Worm (Caenorhabditis elegans): ENCODE data around the gene csp-2.

Gene csp-2

ce11 chrIV:6307439-6307838 lies at the start of gene csp-2:
Gene csp-2 (plus strand): TSS chrIV:6307739.
- TF ChIP-seq aly-2 (tag; optimal IDR thresholded peaks at IDR 0.05) (no peak), fos-1 (tag; optimal IDR thresholded peaks at IDR 0.05) (no peak), gmeb-1 (tag; optimal IDR thresholded peaks at IDR 0.05) (no peak), ztf-4 (tag; optimal IDR thresholded peaks at IDR 0.05) (no peak), nhr-21 (tag; optimal IDR thresholded peaks at IDR 0.05) (no peak), peb-1 (tag; optimal IDR thresholded peaks at IDR 0.05) (no peak), unc-39 (tag; optimal IDR thresholded peaks at IDR 0.05) (no peak), sma-3 (GFP tag; optimal IDR thresholded peaks at IDR 0.05) (no peak)

DNA sequence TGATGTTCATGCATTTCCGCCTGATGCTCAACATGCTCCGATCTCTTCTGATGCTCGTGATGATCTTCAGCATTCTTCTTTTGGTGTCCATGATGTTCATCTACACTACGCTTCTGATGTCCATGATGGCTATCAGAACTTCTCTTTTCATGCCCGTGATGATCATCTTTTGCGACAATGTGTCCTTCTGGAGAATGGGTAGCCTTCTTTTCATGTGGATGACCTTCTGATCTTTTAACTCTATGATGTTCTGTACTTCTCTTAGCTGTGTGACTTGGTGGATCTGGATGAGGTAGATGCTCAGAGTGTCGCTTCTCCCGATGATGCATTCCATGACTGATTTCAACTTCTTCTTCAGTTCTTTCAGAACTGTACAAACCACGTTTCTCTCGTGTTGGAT lies 48.6 kb upstream of the csp-2 start:
- no peak for TF ChIP-seq aly-2 (tag; optimal IDR thresholded peaks at IDR 0.05)
- no peak for TF ChIP-seq R02D3.7 (tag; optimal IDR thresholded peaks at IDR 0.05)
- TF ChIP-seq ztf-4 (tag; optimal IDR thresholded peaks at IDR 0.05), result no peak
- no peak for TF ChIP-seq ztf-1 (GFP tag; conservative IDR thresholded peaks at IDR 0.05)
- no peak for TF ChIP-seq ztf-11 (tag; optimal IDR thresholded peaks at IDR 0.05)
- no peak for TF ChIP-seq mdl-1 (tag; optimal IDR thresholded peaks at IDR 0.05)
- no peak for TF ChIP-seq lin-39 (tag; optimal IDR thresholded peaks at IDR 0.05)
- TF ChIP-seq nhr-25 (tag; optimal IDR thresholded peaks at IDR 0.05), result no peak
- no peak for TF ChIP-seq lin-13 (GFP tag; optimal IDR thresholded peaks at IDR 0.05)
- no peak for TF ChIP-seq unc-55 (GFP tag; optimal IDR thresholded peaks at IDR 0.05)
- TF ChIP-seq nhr-237 (tag; optimal IDR thresholded peaks at IDR 0.05), result no peak
- TF ChIP-seq dmd-4 (tag; optimal IDR thresholded peaks at IDR 0.05), result no peak
- no peak for TF ChIP-seq C34F6.9 (tag; optimal IDR thresholded peaks at IDR 0.05)
- TF ChIP-seq nhr-12 (tag; optimal IDR thresholded peaks at IDR 0.05), result no peak
- TF ChIP-seq Y55F3AM.14 (GFP tag; optimal IDR thresholded peaks at IDR 0.05), result no peak
- TF ChIP-seq elt-1 (tag; optimal IDR thresholded peaks at IDR 0.05), result no peak
- TF ChIP-seq ceh-16 (tag; optimal IDR thresholded peaks at IDR 0.05), result no peak
- no peak for TF ChIP-seq ceh-82 (tag; optimal IDR thresholded peaks at IDR 0.05)
- TF ChIP-seq sem-4 (tag; optimal IDR thresholded peaks at IDR 0.05), result no peak

ce11 chrIV:6259732-6260131 lies 47.8 kb upstream of the csp-2 start, which contains the start of gene nlp-16:
Gene nlp-16 (minus strand): TSS chrIV:6259832.
- TF ChIP-seq unc-55 (GFP tag; optimal IDR thresholded peaks at IDR 0.05) (no peak), lin-13 (GFP tag; optimal IDR thresholded peaks at IDR 0.05) (no peak), unc-39 (tag; optimal IDR thresholded peaks at IDR 0.05) (no peak)

- TF ChIP-seq nhr-11 (tag; optimal IDR thresholded peaks at IDR 0.05) (no peak), mbf-1 (tag; optimal IDR thresholded peaks at IDR 0.05) (no peak), lin-39 (tag; optimal IDR thresholded peaks at IDR 0.05) (no peak), blmp-1 (tag; optimal IDR thresholded peaks at IDR 0.05; ENCODE audit: insufficient read depth) (no peak), ama-1 (optimal IDR thresholded peaks at IDR 0.05) (no peak), F13H6.1 (tag; optimal IDR thresholded peaks at IDR 0.05) (no peak), ztf-1 (GFP tag; conservative IDR thresholded peaks at IDR 0.05) (no peak), ztf-4 (tag; optimal IDR thresholded peaks at IDR 0.05) (no peak), Y55F3AM.14 (GFP tag; optimal IDR thresholded peaks at IDR 0.05) (no peak), unc-55 (GFP tag; optimal IDR thresholded peaks at IDR 0.05) (no peak), snpc-4 (tag; optimal IDR thresholded peaks at IDR 0.05) (no peak), fos-1 (tag; optimal IDR thresholded peaks at IDR 0.05) (no peak), unc-62 (GFP tag; optimal IDR thresholded peaks at IDR 0.05) (no peak), alr-1 (tag; optimal IDR thresholded peaks at IDR 0.05) (no peak), elt-3 (tag; optimal IDR thresholded peaks at IDR 0.05) (no peak)
These were observed 44.3 kb upstream of the csp-2 start, which contains the start of gene srv-28 for ce11 chrIV:6263244-6263643. Gene srv-28 (minus strand): TSS chrIV:6263344.

DNA sequence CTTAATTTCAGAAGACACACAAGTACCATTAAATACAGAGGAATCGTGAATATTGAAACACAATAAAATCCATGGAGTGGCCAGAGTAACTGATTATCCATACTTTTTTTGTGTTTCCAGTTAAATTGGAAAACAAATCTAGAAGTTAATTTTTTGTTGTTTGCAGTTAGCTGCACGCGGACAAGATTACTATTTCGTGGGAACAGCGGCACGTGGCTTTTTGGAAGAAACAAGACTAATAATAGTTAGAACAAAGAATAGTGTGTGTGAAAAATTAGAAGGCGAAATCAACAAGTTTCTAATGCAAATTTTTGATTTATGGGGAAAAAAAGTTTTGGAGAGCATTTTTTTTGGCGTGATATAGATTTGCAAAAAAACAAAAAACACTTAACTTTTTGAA lies 41.0 kb upstream of the csp-2 start, which contains the start of gene srv-29:
srv-29 (minus strand) TSS at position 101 of the 400 bp plus-strand sequence.
- TF ChIP-seq skn-1 (tag; optimal IDR thresholded peaks at IDR 0.05) (no peak), elt-1 (tag; optimal IDR thresholded peaks at IDR 0.05) (no peak), mab-5 (tag; optimal IDR thresholded peaks at IDR 0.05) (no peak), lin-13 (GFP tag; optimal IDR thresholded peaks at IDR 0.05) (no peak), nhr-6 (tag; optimal IDR thresholded peaks at IDR 0.05) (no peak), ama-1 (optimal IDR thresholded peaks at IDR 0.05) (no peak), sem-4 (tag; optimal IDR thresholded peaks at IDR 0.05) (no peak), sma-3 (GFP tag; optimal IDR thresholded peaks at IDR 0.05) (no peak), lin-39 (tag; optimal IDR thresholded peaks at IDR 0.05) (no peak), lin-11 (tag; optimal IDR thresholded peaks at IDR 0.05) (no peak), Y55F3AM.14 (GFP tag; optimal IDR thresholded peaks at IDR 0.05) (no peak)
